Worm (Caenorhabditis elegans): ENCODE measurements around the gene mpst-7.

DNA sequence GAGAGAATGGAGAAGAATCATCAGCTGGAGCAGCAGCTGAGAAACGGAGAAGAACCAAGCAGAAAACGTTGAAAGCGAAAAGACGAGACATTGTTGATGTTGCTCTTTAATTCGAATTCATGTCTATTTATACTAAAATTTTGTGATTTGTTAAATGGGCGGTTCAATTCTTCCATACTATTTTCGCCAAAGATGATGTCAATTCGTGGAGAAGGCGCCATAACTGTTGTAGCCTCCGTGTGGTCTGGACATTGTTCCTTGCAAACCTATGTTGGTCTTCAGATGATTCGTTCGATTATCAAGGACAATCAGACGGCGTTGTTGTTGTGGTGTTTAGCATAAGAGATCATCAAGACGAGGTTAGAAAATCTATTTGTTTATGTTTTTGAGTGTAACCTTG, 36.5 kb upstream of the mpst-7 start, which contains the start of gene far-3:
- TF ChIP-seq med-1 (GFP tag; optimal IDR thresholded peaks at IDR 0.05; ENCODE audit: insufficient read depth), result no peak
- TF ChIP-seq flt-1 (GFP tag; IDR thresholded peaks at IDR 0.05), result no peak
- no peak for TF ChIP-seq cog-1 (tag; optimal IDR thresholded peaks at IDR 0.05)
- TF ChIP-seq klf-2 (GFP tag; conservative IDR thresholded peaks at IDR 0.05), result no peak
- TF ChIP-seq T22C8.4 (GFP tag; IDR thresholded peaks at IDR 0.05), result no peak
- no peak for TF ChIP-seq ztf-29 (GFP tag; IDR thresholded peaks at IDR 0.05)

Data from whole organism, midembryonic.